Worm (Caenorhabditis elegans): ENCODE measurements around the gene spd-3.

DNA sequence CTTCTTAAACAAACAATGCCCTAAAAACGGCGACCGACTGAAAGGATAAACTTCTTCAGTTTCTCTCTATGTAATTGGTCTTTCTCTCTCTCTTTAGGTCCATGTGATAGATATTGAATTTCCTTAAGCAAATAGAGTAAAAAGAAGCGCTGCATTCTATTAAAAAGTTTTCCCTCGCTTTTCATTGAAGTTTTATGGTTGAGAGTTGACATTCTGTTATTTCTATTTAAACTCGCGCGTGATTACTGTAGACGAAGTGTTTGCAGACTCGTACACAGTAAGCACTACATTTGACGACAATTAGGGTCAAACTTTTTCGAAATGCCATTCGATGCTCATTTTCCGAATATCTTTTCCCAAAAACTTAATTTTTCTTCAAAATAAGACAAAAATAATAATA lies 14.6 kb downstream of the spd-3 start:
- TF ChIP-seq aly-2 (tag; optimal IDR thresholded peaks at IDR 0.05) (no peak), nhr-237 (tag; optimal IDR thresholded peaks at IDR 0.05) (no peak), nhr-11 (tag; optimal IDR thresholded peaks at IDR 0.05) (no peak), nhr-10 (tag; optimal IDR thresholded peaks at IDR 0.05) (no peak), nhr-25 (tag; optimal IDR thresholded peaks at IDR 0.05) (no peak), R02D3.7 (tag; optimal IDR thresholded peaks at IDR 0.05) (no peak), egl-27 (tag; optimal IDR thresholded peaks at IDR 0.05) (no peak), ztf-4 (tag; optimal IDR thresholded peaks at IDR 0.05) (no peak), ZK546.5 (tag; optimal IDR thresholded peaks at IDR 0.05) (no peak)

All from whole organism, L2 larva.